Fruit fly (Drosophila melanogaster) Kc167 (cell line): ENCODE data around the gene UQCR-14.

Experiments
- Myc ChIP-seq: fragments of >200 bp; optimal IDR thresholded peaks from 2 replicates; lab custom pipeline; 2017; ENCODE audit warnings: missing external identifiers
- Sin3A ChIP-seq: fragments of >200 bp; optimal IDR thresholded peaks from 2 replicates; lab custom pipeline; 2018; ENCODE audit warnings: missing external identifiers
- ttk ChIP-seq: sonication (Bioruptor generic); optimal IDR thresholded peaks from 2 replicates; lab custom pipeline; 2017; ENCODE audit warnings: missing external identifiers

dm6 chrX:16275854-16276338 is 10.2 kb upstream of the UQCR-14 start, which contains the start of the genes kat80 and Prosalpha4:
- TF ChIP-seq ttk (lab: Kevin White, UChicago) = no peak
- no peak for TF ChIP-seq Sin3A
- TF ChIP-seq Myc (lab: Kevin White, UChicago) = no peak
